Comparison of ENCODE assay signal across 4 worm cellular contexts in genomic region chrV:12303453-12304077, ce11.
TF ChIP-seq lines count a peak whose summit lies in the region.

No protein-coding gene starts in this region.

TF ChIP-seq in whole organism, L2 larva, 48 proteins besides CTCF, POLR2A, EP300 and RAD21 (continues in another document):
- TF ChIP-seq nhr-25 (tag; optimal IDR thresholded peaks at IDR 0.05; lab: Kevin White, UChicago) (peak; percentile 74), lsy-2 (tag; optimal IDR thresholded peaks at IDR 0.05; lab: Kevin White, UChicago) (peak; percentile 77 to 78), mab-5 (tag; optimal IDR thresholded peaks at IDR 0.05; lab: Kevin White, UChicago) (peak; percentile 66), Y55F3AM.14 (GFP tag; optimal IDR thresholded peaks at IDR 0.05; lab: Kevin White, UChicago) (peak; percentile 96), nhr-10 (tag; optimal IDR thresholded peaks at IDR 0.05; lab: Kevin White, UChicago) (peak; percentile 21), skn-1 (tag; optimal IDR thresholded peaks at IDR 0.05; lab: Kevin White, UChicago) (no peak), R02D3.7 (tag; optimal IDR thresholded peaks at IDR 0.05; lab: Kevin White, UChicago) (no peak), zag-1 (tag; optimal IDR thresholded peaks at IDR 0.05; lab: Kevin White, UChicago) (peak; percentile 77), ama-1 (optimal IDR thresholded peaks at IDR 0.05; lab: Kevin White, UChicago) (no peak), ztf-1 (GFP tag; conservative IDR thresholded peaks at IDR 0.05; lab: Robert Waterston, UW) (0 out of 2 replicates have a peak, but pooled peaks have one; percentile 87), unc-62 (GFP tag; optimal IDR thresholded peaks at IDR 0.05; lab: Kevin White, UChicago) (peak; percentile 60), snpc-4 (tag; optimal IDR thresholded peaks at IDR 0.05; lab: Kevin White, UChicago) (peak; percentile 59), lin-13 (GFP tag; optimal IDR thresholded peaks at IDR 0.05; lab: Kevin White, UChicago) (peak; percentile 68), nhr-6 (tag; optimal IDR thresholded peaks at IDR 0.05; lab: Kevin White, UChicago) (no peak), egl-27 (tag; optimal IDR thresholded peaks at IDR 0.05; lab: Kevin White, UChicago) (peak; percentile 73), nhr-21 (tag; optimal IDR thresholded peaks at IDR 0.05; lab: Kevin White, UChicago) (peak; percentile 76), nhr-23 (tag; optimal IDR thresholded peaks at IDR 0.05; lab: Kevin White, UChicago) (no peak), nhr-11 (tag; optimal IDR thresholded peaks at IDR 0.05; lab: Kevin White, UChicago) (peak; percentile 86), mdl-1 (tag; optimal IDR thresholded peaks at IDR 0.05; lab: Kevin White, UChicago) (peak in 1 of 2 experiments; percentile 29), nhr-12 (tag; optimal IDR thresholded peaks at IDR 0.05; lab: Kevin White, UChicago) (no peak), sem-4 (tag; optimal IDR thresholded peaks at IDR 0.05; lab: Kevin White, UChicago) (peak; percentile 87), ZK546.5 (tag; optimal IDR thresholded peaks at IDR 0.05; lab: Kevin White, UChicago) (no peak), alr-1 (tag; optimal IDR thresholded peaks at IDR 0.05; lab: Kevin White, UChicago) (no peak)

TF ChIP-seq in whole organism, L4 larva, 104 proteins besides CTCF, POLR2A, EP300 and RAD21 (continues in another document):
- peak; percentile 97 for TF ChIP-seq duxl-1 (tag; optimal IDR thresholded peaks at IDR 0.05; lab: Kevin White, UChicago; ENCODE audit: poor library complexity)
- TF ChIP-seq dmd-6 (GFP tag; IDR thresholded peaks at IDR 0.05; lab: Robert Waterston, UW): peak; percentile 88
- peak; percentile 76 to 81 for TF ChIP-seq hif-1 (tag; optimal IDR thresholded peaks at IDR 0.05; lab: Kevin White, UChicago)
- peak; percentile 93 for TF ChIP-seq mxl-2 (GFP tag; conservative IDR thresholded peaks at IDR 0.05; lab: Robert Waterston, UW)
- TF ChIP-seq daf-8 (GFP tag; IDR thresholded peaks at IDR 0.05; lab: Robert Waterston, UW): peak; percentile 96
- TF ChIP-seq zip-2 (tag; optimal IDR thresholded peaks at IDR 0.05; lab: Kevin White, UChicago): peak; percentile 60
- TF ChIP-seq gei-8 (GFP tag; optimal IDR thresholded peaks at IDR 0.05; lab: Kevin White, UChicago): peak; percentile 99
- peak; percentile 100 for TF ChIP-seq egl-43 (GFP tag; IDR thresholded peaks at IDR 0.05; lab: Robert Waterston, UW)
- TF ChIP-seq ztf-11 (tag; optimal IDR thresholded peaks at IDR 0.05; lab: Kevin White, UChicago): peak; percentile 49
- TF ChIP-seq arid-1 (GFP tag; conservative IDR thresholded peaks at IDR 0.05; lab: Robert Waterston, UW): peak; percentile 99
- peak; percentile 96 for TF ChIP-seq nhr-42 (GFP tag; IDR thresholded peaks at IDR 0.05; lab: Robert Waterston, UW)
- no peak for TF ChIP-seq nhr-10 (tag; optimal IDR thresholded peaks at IDR 0.05; lab: Kevin White, UChicago)
- TF ChIP-seq daf-16 (GFP tag; optimal IDR thresholded peaks at IDR 0.05; lab: Kevin White, UChicago): peak; percentile 96 to 98
- TF ChIP-seq daf-16 (tag; optimal IDR thresholded peaks at IDR 0.05; lab: Kevin White, UChicago): peak; percentile 81
- TF ChIP-seq madf-5 (GFP tag; IDR thresholded peaks at IDR 0.05; lab: Robert Waterston, UW): peak; percentile 100
- TF ChIP-seq nhr-102 (tag; optimal IDR thresholded peaks at IDR 0.05; lab: Kevin White, UChicago): peak; percentile 95
- no peak for TF ChIP-seq lin-39 (tag; optimal IDR thresholded peaks at IDR 0.05; lab: Kevin White, UChicago)
- peak; percentile 98 for TF ChIP-seq ceh-44 (GFP tag; IDR thresholded peaks at IDR 0.05; lab: Robert Waterston, UW)
- TF ChIP-seq aha-1 (tag; lab: Kevin White, UChicago): peak; percentile 93
- TF ChIP-seq snpc-1.2 (GFP tag; IDR thresholded peaks at IDR 0.05; lab: Robert Waterston, UW): peak; percentile 97
- TF ChIP-seq sdz-12 (GFP tag; optimal IDR thresholded peaks at IDR 0.05; lab: Kevin White, UChicago): peak; percentile 98
- peak; percentile 94 for TF ChIP-seq F10B5.3 (tag; optimal IDR thresholded peaks at IDR 0.05; lab: Kevin White, UChicago)
- peak; percentile 99 for TF ChIP-seq saeg-2 (GFP tag; IDR thresholded peaks at IDR 0.05; lab: Robert Waterston, UW)
- peak; percentile 95 for TF ChIP-seq mdt-29 (GFP tag; IDR thresholded peaks at IDR 0.05; lab: Robert Waterston, UW)

TF ChIP-seq in whole organism, late embryonic, 69 proteins besides CTCF, POLR2A, EP300 and RAD21 (continues in another document):
- TF ChIP-seq ceh-24 (tag; optimal IDR thresholded peaks at IDR 0.05; lab: Kevin White, UChicago): peak; percentile 99
- TF ChIP-seq hlh-8 (tag; optimal IDR thresholded peaks at IDR 0.05; lab: Kevin White, UChicago): peak; percentile 98
- TF ChIP-seq ceh-2 (tag; optimal IDR thresholded peaks at IDR 0.05; lab: Kevin White, UChicago): peak; percentile 100
- peak; percentile 99 for TF ChIP-seq elt-4 (tag; optimal IDR thresholded peaks at IDR 0.05; lab: Kevin White, UChicago)
- TF ChIP-seq unc-42 (tag; optimal IDR thresholded peaks at IDR 0.05; lab: Kevin White, UChicago): peak; percentile 95
- TF ChIP-seq syd-9 (tag; optimal IDR thresholded peaks at IDR 0.05; lab: Kevin White, UChicago): peak; percentile 99
- peak; percentile 98 for TF ChIP-seq pha-2 (tag; optimal IDR thresholded peaks at IDR 0.05; lab: Kevin White, UChicago)
- TF ChIP-seq ceh-18 (tag; optimal IDR thresholded peaks at IDR 0.05; lab: Kevin White, UChicago): peak; percentile 99
- TF ChIP-seq che-1 (tag; optimal IDR thresholded peaks at IDR 0.05; lab: Kevin White, UChicago): peak; percentile 99
- peak; percentile 100 for TF ChIP-seq T23F11.4 (GFP tag; optimal IDR thresholded peaks at IDR 0.05; lab: Kevin White, UChicago)
- peak; percentile 99 for TF ChIP-seq rnt-1 (tag; optimal IDR thresholded peaks at IDR 0.05; lab: Kevin White, UChicago)
- TF ChIP-seq pat-9 (tag; optimal IDR thresholded peaks at IDR 0.05; lab: Kevin White, UChicago): peak; percentile 100
- TF ChIP-seq C08G9.2 (tag; optimal IDR thresholded peaks at IDR 0.05; lab: Kevin White, UChicago): peak; percentile 98
- peak; percentile 99 for TF ChIP-seq npax-4 (tag; optimal IDR thresholded peaks at IDR 0.05; lab: Kevin White, UChicago)
- peak; percentile 94 for TF ChIP-seq odd-2 (tag; optimal IDR thresholded peaks at IDR 0.05; lab: Kevin White, UChicago)
- peak; percentile 100 for TF ChIP-seq ceh-19 (GFP tag; optimal IDR thresholded peaks at IDR 0.05; lab: Kevin White, UChicago)
- TF ChIP-seq zip-5 (tag; optimal IDR thresholded peaks at IDR 0.05; lab: Kevin White, UChicago): peak; percentile 98
- peak; percentile 92 for TF ChIP-seq hlh-30 (tag; optimal IDR thresholded peaks at IDR 0.05; lab: Kevin White, UChicago; ENCODE audit: insufficient read depth)
- TF ChIP-seq hlh-15 (tag; optimal IDR thresholded peaks at IDR 0.05; lab: Kevin White, UChicago): peak; percentile 100
- peak; percentile 98 for TF ChIP-seq ceh-31 (tag; optimal IDR thresholded peaks at IDR 0.05; lab: Kevin White, UChicago)
- TF ChIP-seq unc-55 (GFP tag; optimal IDR thresholded peaks at IDR 0.05; lab: Kevin White, UChicago): peak; percentile 30
- peak; percentile 99 for TF ChIP-seq pqm-1 (tag; optimal IDR thresholded peaks at IDR 0.05; lab: Kevin White, UChicago)
- peak; percentile 99 for TF ChIP-seq ahr-1 (tag; optimal IDR thresholded peaks at IDR 0.05; lab: Kevin White, UChicago)
- TF ChIP-seq ceh-9 (tag; optimal IDR thresholded peaks at IDR 0.05; lab: Kevin White, UChicago): peak; percentile 100
- peak; percentile 93 for TF ChIP-seq nfya-1 (tag; optimal IDR thresholded peaks at IDR 0.05; lab: Kevin White, UChicago)

TF ChIP-seq in whole organism, mixed stage, embryonic, 35 proteins besides CTCF, POLR2A, EP300 and RAD21 (continues in another document):
- TF ChIP-seq unc-39 (tag; optimal IDR thresholded peaks at IDR 0.05; lab: Kevin White, UChicago): peak; percentile 92
- peak; percentile 99 for TF ChIP-seq bed-3 (GFP tag; optimal IDR thresholded peaks at IDR 0.05; lab: Kevin White, UChicago)
- TF ChIP-seq sem-2 (GFP tag; optimal IDR thresholded peaks at IDR 0.05; lab: Kevin White, UChicago): peak; percentile 99
- TF ChIP-seq nhr-12 (tag; optimal IDR thresholded peaks at IDR 0.05; lab: Kevin White, UChicago): peak; percentile 80
- TF ChIP-seq M03D4.4 (tag; optimal IDR thresholded peaks at IDR 0.05; lab: Kevin White, UChicago): peak; percentile 99
- TF ChIP-seq ceh-39 (tag; optimal IDR thresholded peaks at IDR 0.05; lab: Kevin White, UChicago): peak; percentile 84
- peak; percentile 92 for TF ChIP-seq lin-13 (tag; optimal IDR thresholded peaks at IDR 0.05; lab: Kevin White, UChicago)
- peak; percentile 99 for TF ChIP-seq ham-2 (GFP tag; optimal IDR thresholded peaks at IDR 0.05; lab: Kevin White, UChicago)
- TF ChIP-seq nhr-28 (tag; optimal IDR thresholded peaks at IDR 0.05; lab: Kevin White, UChicago): peak; percentile 97
- TF ChIP-seq cnd-1 (tag; optimal IDR thresholded peaks at IDR 0.05; lab: Kevin White, UChicago): peak; percentile 99
- TF ChIP-seq snpc-4 (tag; optimal IDR thresholded peaks at IDR 0.05; lab: Kevin White, UChicago): no peak
- peak; percentile 100 for TF ChIP-seq ceh-83 (GFP tag; optimal IDR thresholded peaks at IDR 0.05; lab: Kevin White, UChicago)
- TF ChIP-seq flh-1 (GFP tag; optimal IDR thresholded peaks at IDR 0.05; lab: Kevin White, UChicago): peak; percentile 99
- TF ChIP-seq blmp-1 (tag; optimal IDR thresholded peaks at IDR 0.05; lab: Kevin White, UChicago): peak; percentile 68
- peak; percentile 99 for TF ChIP-seq ceh-43 (GFP tag; optimal IDR thresholded peaks at IDR 0.05; lab: Kevin White, UChicago)
- TF ChIP-seq pha-4 (tag; optimal IDR thresholded peaks at IDR 0.05; lab: Kevin White, UChicago): peak; percentile 85
- peak; percentile 96 for TF ChIP-seq unc-62 (GFP tag; optimal IDR thresholded peaks at IDR 0.05; lab: Kevin White, UChicago)
- peak; percentile 100 for TF ChIP-seq lin-32 (GFP tag; optimal IDR thresholded peaks at IDR 0.05; lab: Kevin White, UChicago)
- peak; percentile 82 for TF ChIP-seq elt-1 (tag; optimal IDR thresholded peaks at IDR 0.05; lab: Kevin White, UChicago; ENCODE audit: borderline replicate concordance, insufficient read depth)
- peak; percentile 82 for TF ChIP-seq elt-3 (tag; optimal IDR thresholded peaks at IDR 0.05; lab: Kevin White, UChicago)
- peak; percentile 14 for TF ChIP-seq nhr-2 (tag; optimal IDR thresholded peaks at IDR 0.05; lab: Kevin White, UChicago)
- TF ChIP-seq zip-8 (tag; optimal IDR thresholded peaks at IDR 0.05; lab: Kevin White, UChicago): peak; percentile 7
- TF ChIP-seq nhr-76 (tag; optimal IDR thresholded peaks at IDR 0.05; lab: Kevin White, UChicago): peak; percentile 83
- peak; percentile 100 for TF ChIP-seq tbx-8 (GFP tag; optimal IDR thresholded peaks at IDR 0.05; lab: Kevin White, UChicago)
- peak; percentile 95 for TF ChIP-seq ztf-11 (tag; optimal IDR thresholded peaks at IDR 0.05; lab: Kevin White, UChicago)
- peak; percentile 100 for TF ChIP-seq unc-120 (tag; optimal IDR thresholded peaks at IDR 0.05; lab: Kevin White, UChicago; ENCODE audit: poor library complexity, severe bottlenecking)
- peak; percentile 83 for TF ChIP-seq hlh-1 (tag; optimal IDR thresholded peaks at IDR 0.05; lab: Kevin White, UChicago)
- TF ChIP-seq sptf-1 (tag; optimal IDR thresholded peaks at IDR 0.05; lab: Kevin White, UChicago): peak; percentile 100
- TF ChIP-seq ces-1 (GFP tag; optimal IDR thresholded peaks at IDR 0.05; lab: Kevin White, UChicago): peak; percentile 68
